4 worm cellular contexts compared by ENCODE assay signal in the genomic region with DNA sequence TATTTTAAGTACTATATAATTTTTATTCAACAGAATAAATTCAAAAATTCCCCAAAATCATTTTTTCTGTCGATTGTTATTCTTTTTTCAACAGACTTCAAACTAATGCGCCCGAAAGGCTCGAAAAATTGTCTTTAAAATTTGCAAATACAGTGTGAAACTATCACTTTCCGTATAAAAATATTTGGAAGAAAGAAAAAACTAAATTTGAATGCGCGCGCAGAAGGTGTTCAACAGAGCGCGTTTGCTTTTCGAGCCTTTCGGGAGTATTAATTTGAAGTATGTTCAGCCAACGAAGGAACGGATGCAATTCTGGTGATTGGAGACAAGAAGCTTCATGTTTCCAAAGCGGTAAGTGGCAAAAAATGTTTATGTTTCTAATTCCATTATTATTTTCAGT.
A peak's percentile ranks its signal among the peaks of the same experiment; 100 is the strongest.
TF ChIP-seq lines count a peak whose summit lies in the region.

A gene (plus strand): TSS at position 35 of the 400 bp plus-strand sequence.

TF ChIP-seq in whole organism, L1 larva, 84 proteins besides CTCF, POLR2A, EP300 and RAD21:
- TF ChIP-seq efl-1 (optimal IDR thresholded peaks at IDR 0.05; lab: Kevin White, UChicago) (peak; percentile 33 to 90), efl-1 (GFP tag; optimal IDR thresholded peaks at IDR 0.05 in 1 of 2; lab: Kevin White, UChicago) (peak; percentile 81 to 98), dpl-1 (GFP tag; optimal IDR thresholded peaks at IDR 0.05; lab: Kevin White, UChicago) (peak; percentile 51 to 77 (median 75)), lsy-2 (tag; optimal IDR thresholded peaks at IDR 0.05; lab: Kevin White, UChicago) (peak in 1 of 2 experiments; percentile 20), lin-35 (GFP tag; optimal IDR thresholded peaks at IDR 0.05; lab: Kevin White, UChicago) (peak; percentile 60 to 90)
TF ChIP-seq in whole organism, L1 larva: peak in this region for 4; not testable (repeated sequence) for 80.

TF ChIP-seq in whole organism, L2 larva, 48 proteins besides CTCF, POLR2A, EP300 and RAD21:
- TF ChIP-seq unc-55 (GFP tag; optimal IDR thresholded peaks at IDR 0.05; lab: Kevin White, UChicago) (peak; percentile 4), gmeb-1 (tag; optimal IDR thresholded peaks at IDR 0.05; lab: Kevin White, UChicago) (peak; percentile 78)

TF ChIP-seq in whole organism, L4 larva, 104 proteins besides CTCF, POLR2A, EP300 and RAD21:
- TF ChIP-seq lin-38 (GFP tag; IDR thresholded peaks at IDR 0.05; lab: Robert Waterston, UW) (peak; percentile 68), aha-1 (tag; lab: Kevin White, UChicago) (peak; percentile 3), dpl-1 (GFP tag; optimal IDR thresholded peaks at IDR 0.05; lab: Kevin White, UChicago) (peak; percentile 24)

TF ChIP-seq in whole organism, young adult, 124 proteins besides CTCF, POLR2A, EP300 and RAD21:
- TF ChIP-seq efl-1 (GFP tag; optimal IDR thresholded peaks at IDR 0.05; lab: Kevin White, UChicago) (peak; percentile 48), mcd-1 (GFP tag; IDR thresholded peaks at IDR 0.05; lab: Robert Waterston, UW) (peak; percentile 57), madf-6 (GFP tag; IDR thresholded peaks at IDR 0.05; lab: Robert Waterston, UW) (0 out of 2 replicates have a peak, but pooled peaks have one; percentile 1)
